Fruit fly (Drosophila melanogaster): ENCODE measurements around the gene CG6845.
A peak's percentile ranks its signal among the peaks of the same experiment; 100 is the strongest.

CG6845 gene

DNA sequence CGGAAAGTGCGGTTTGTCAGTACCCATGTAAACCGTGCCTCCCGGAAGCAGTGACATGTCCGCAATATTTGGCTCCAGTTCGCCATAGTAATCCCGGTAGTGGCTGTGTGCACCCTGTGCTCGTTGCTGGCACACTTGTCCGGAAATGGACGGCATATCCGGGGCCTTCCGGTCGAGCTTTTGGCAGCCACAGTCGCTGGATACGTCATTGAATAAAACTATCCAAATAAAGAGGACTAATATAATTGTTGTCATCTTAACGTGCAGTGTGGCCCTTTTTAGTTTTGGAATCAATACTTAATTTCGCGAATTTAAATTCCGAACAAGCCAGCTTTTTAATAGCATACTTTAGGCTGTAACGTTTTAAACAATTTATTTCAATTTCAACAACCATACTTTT is 29.7 kb downstream of the CG6845 start, which contains the start of gene CG7049:
Gene CG7049 (minus strand): TSS at position 280 of the 400 bp plus-strand sequence.
- TF ChIP-seq tgo (GFP tag; IDR thresholded peaks at IDR 0.05) (no peak), PHDP (tag; optimal IDR thresholded peaks at IDR 0.05) (peak; percentile 12), CG9437 (GFP tag; optimal IDR thresholded peaks at IDR 0.05) (no peak), CG18011 (GFP tag; optimal IDR thresholded peaks at IDR 0.05) (peak; percentile 25), twi (tag; optimal IDR thresholded peaks at IDR 0.05) (no peak), YL-1 (GFP tag; optimal IDR thresholded peaks at IDR 0.05) (peak; percentile 27), CG4424 (GFP tag; optimal IDR thresholded peaks at IDR 0.05) (peak; percentile 5), CG4854 (GFP tag; optimal IDR thresholded peaks at IDR 0.05) (no peak), gfzf (GFP tag; optimal IDR thresholded peaks at IDR 0.05) (peak; percentile 72), lab (GFP tag; optimal IDR thresholded peaks at IDR 0.05) (no peak), hkb (optimal IDR thresholded peaks at IDR 0.05) (no peak), hkb (GFP tag; IDR thresholded peaks at IDR 0.05) (peak; percentile 42; the same call in 1 of the 2 replicates), CG10147 (GFP tag; optimal IDR thresholded peaks at IDR 0.05) (peak; percentile 14), CG14860 (GFP tag; IDR thresholded peaks at IDR 0.05; ENCODE audit: partially characterized antibody) (0 out of 3 replicates have a peak, but pooled peaks have one; percentile 5), Atf3 (GFP tag; optimal IDR thresholded peaks at IDR 0.05) (no peak), Eip74EF (GFP tag; optimal IDR thresholded peaks at IDR 0.05) (peak in 1 of 2 experiments; percentile 81), grn (GFP tag; optimal IDR thresholded peaks at IDR 0.05) (no peak), CG1832 (GFP tag; optimal IDR thresholded peaks at IDR 0.05) (no peak), BtbVII (GFP tag; optimal IDR thresholded peaks at IDR 0.05) (no peak), CG31388 (GFP tag; optimal IDR thresholded peaks at IDR 0.05) (no peak), CG13424 (tag; optimal IDR thresholded peaks at IDR 0.05) (no peak), pzg (GFP tag; optimal IDR thresholded peaks at IDR 0.05) (peak; percentile 50), MBD-R2 (GFP tag; IDR thresholded peaks at IDR 0.05) (peak; percentile 78), Med (GFP tag) (peak; percentile 84), CG13287 (GFP tag; IDR thresholded peaks at IDR 0.05; ENCODE audit: partially characterized antibody) (peak; percentile 59), HmgZ (tag; optimal IDR thresholded peaks at IDR 0.05) (peak; percentile 18), CG8089 (GFP tag; optimal IDR thresholded peaks at IDR 0.05) (no peak), ttk (GFP tag; IDR thresholded peaks at IDR 0.05) (no peak), ken (GFP tag; IDR thresholded peaks at IDR 0.05) (no peak), Ptx1 (GFP tag; IDR thresholded peaks at IDR 0.05) (no peak), Ets97D (GFP tag; optimal IDR thresholded peaks at IDR 0.05) (peak; percentile 43), pan (optimal IDR thresholded peaks at IDR 0.05) (no peak), pan (GFP tag; optimal IDR thresholded peaks at IDR 0.05 in 1 of 2, IDR thresholded peaks at IDR 0.05 in 1 of 2) (no peak), CG6254 (GFP tag; optimal IDR thresholded peaks at IDR 0.05) (peak; percentile 67), psq (GFP tag; optimal IDR thresholded peaks at IDR 0.05) (no peak), CG11456 (GFP tag; IDR thresholded peaks at IDR 0.05) (no peak), slp2 (GFP tag; optimal IDR thresholded peaks at IDR 0.05) (no peak), ham (GFP tag; IDR thresholded peaks at IDR 0.05) (no peak), tin (GFP tag; optimal IDR thresholded peaks at IDR 0.05) (no peak), CG17328 (GFP tag; IDR thresholded peaks at IDR 0.05) (no peak), stwl (tag; optimal IDR thresholded peaks at IDR 0.05) (peak; percentile 29), CG6654 (GFP tag; optimal IDR thresholded peaks at IDR 0.05) (no peak), phol (tag; optimal IDR thresholded peaks at IDR 0.05) (peak; percentile 25), CG14050 (GFP tag; IDR thresholded peaks at IDR 0.05) (no peak), TFAM (GFP tag; optimal IDR thresholded peaks at IDR 0.05) (no peak), zen (tag; optimal IDR thresholded peaks at IDR 0.05) (no peak), CG3995 (GFP tag; optimal IDR thresholded peaks at IDR 0.05) (peak; percentile 79), MESR4 (GFP tag; optimal IDR thresholded peaks at IDR 0.05) (peak; percentile 63), Dp (GFP tag; optimal IDR thresholded peaks at IDR 0.05) (peak; percentile 31), CG12659 (GFP tag; optimal IDR thresholded peaks at IDR 0.05) (peak; percentile 35), CG3281 (GFP tag; optimal IDR thresholded peaks at IDR 0.05) (peak; percentile 22)

Measured in whole organism, embryonic.